Fruit fly (Drosophila melanogaster): Measurements from ENCODE around the gene cindr.

Gene cindr

DNA sequence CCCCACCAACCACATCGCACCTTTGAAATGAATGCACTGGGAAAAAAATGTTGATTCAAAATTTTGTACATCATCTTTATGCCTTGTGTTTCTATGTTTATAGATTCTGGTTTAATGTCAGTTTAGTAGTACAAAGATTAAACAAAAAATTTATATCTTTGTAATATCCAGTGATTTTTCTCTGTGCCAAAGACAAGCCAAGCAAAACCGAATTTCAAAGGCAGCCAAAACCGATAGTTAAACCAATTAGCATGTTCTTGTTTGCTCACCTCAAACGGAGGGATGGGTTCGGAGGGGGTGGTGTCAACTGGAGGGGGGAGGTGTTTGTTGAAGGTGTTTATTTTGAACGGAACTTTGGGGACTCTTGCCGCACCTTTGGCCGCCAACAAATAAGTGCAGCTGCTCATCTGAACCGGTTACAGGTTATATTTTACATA lies 5.5 kb downstream of the cindr start:
- TF ChIP-seq foxo (GFP tag; optimal IDR thresholded peaks at IDR 0.05) (peak; percentile 25 to 78), usp (GFP tag; optimal IDR thresholded peaks at IDR 0.05) (no peak), pan (optimal IDR thresholded peaks at IDR 0.05) (no peak), dl (GFP tag; optimal IDR thresholded peaks at IDR 0.05; ENCODE audit: insufficient read depth in 1 of 2, partially characterized antibody in 2 of 2) (no peak), HLH106 (tag; optimal IDR thresholded peaks at IDR 0.05) (peak; percentile 73), OdsH (GFP tag; optimal IDR thresholded peaks at IDR 0.05) (peak; percentile 72), ey (GFP tag; optimal IDR thresholded peaks at IDR 0.05) (peak; percentile 72), Vsx2 (GFP tag; optimal IDR thresholded peaks at IDR 0.05; ENCODE audit: partially characterized antibody) (no peak), Rel (GFP tag; optimal IDR thresholded peaks at IDR 0.05) (no peak), Rel (tag; optimal IDR thresholded peaks at IDR 0.05) (no peak), Hr83 (GFP tag; optimal IDR thresholded peaks at IDR 0.05; ENCODE audit: poor library complexity, severe bottlenecking) (no peak), psq (GFP tag; optimal IDR thresholded peaks at IDR 0.05) (peak; percentile 68), Jra (GFP tag; optimal IDR thresholded peaks at IDR 0.05) (peak; percentile 47), Mio (GFP tag; optimal IDR thresholded peaks at IDR 0.05) (no peak), CrebA (GFP tag; optimal IDR thresholded peaks at IDR 0.05; ENCODE audit: borderline replicate concordance) (no peak), sv (GFP tag; optimal IDR thresholded peaks at IDR 0.05) (peak; percentile 59), GATAd (GFP tag; optimal IDR thresholded peaks at IDR 0.05) (no peak), woc (GFP tag; optimal IDR thresholded peaks at IDR 0.05) (peak; percentile 61), Myc (optimal IDR thresholded peaks at IDR 0.05) (no peak), rgr (GFP tag; optimal IDR thresholded peaks at IDR 0.05) (peak; percentile 68), Dfd (GFP tag; optimal IDR thresholded peaks at IDR 0.05) (no peak), Abd-B (GFP tag; optimal IDR thresholded peaks at IDR 0.05) (no peak), sage (GFP tag; optimal IDR thresholded peaks at IDR 0.05) (peak; percentile 73), jim (GFP tag; optimal IDR thresholded peaks at IDR 0.05) (no peak), lola (GFP tag; optimal IDR thresholded peaks at IDR 0.05) (no peak), br (GFP tag; optimal IDR thresholded peaks at IDR 0.05) (peak; percentile 62), Dif (GFP tag; optimal IDR thresholded peaks at IDR 0.05; ENCODE audit: partially characterized antibody) (no peak), Sp1 (GFP tag; optimal IDR thresholded peaks at IDR 0.05) (peak; percentile 77), Hr78 (GFP tag; optimal IDR thresholded peaks at IDR 0.05) (no peak), tai (GFP tag; optimal IDR thresholded peaks at IDR 0.05) (no peak), Hnf4 (GFP tag; optimal IDR thresholded peaks at IDR 0.05) (peak; percentile 65), CG9705 (GFP tag; optimal IDR thresholded peaks at IDR 0.05) (no peak), dsf (GFP tag; optimal IDR thresholded peaks at IDR 0.05; ENCODE audit: borderline replicate concordance) (no peak), brk (GFP tag; optimal IDR thresholded peaks at IDR 0.05) (peak; percentile 31), CG32264 (GFP tag; optimal IDR thresholded peaks at IDR 0.05) (peak; percentile 61), N (GFP tag; optimal IDR thresholded peaks at IDR 0.05) (no peak), fru (GFP tag; optimal IDR thresholded peaks at IDR 0.05) (peak; percentile 78), h (GFP tag; optimal IDR thresholded peaks at IDR 0.05) (peak; percentile 83), dmrt93B (GFP tag; optimal IDR thresholded peaks at IDR 0.05) (peak; percentile 69)

dm6 chr3R:30814597-30815252 lies 6.3 kb downstream of the cindr start:
- TF ChIP-seq sv (GFP tag; optimal IDR thresholded peaks at IDR 0.05) (no peak), lola (GFP tag; optimal IDR thresholded peaks at IDR 0.05) (no peak), h (GFP tag; optimal IDR thresholded peaks at IDR 0.05) (no peak), Vsx2 (GFP tag; optimal IDR thresholded peaks at IDR 0.05; ENCODE audit: partially characterized antibody) (no peak), foxo (GFP tag; optimal IDR thresholded peaks at IDR 0.05) (peak in 1 of 2 experiments; percentile 6), dsf (GFP tag; optimal IDR thresholded peaks at IDR 0.05; ENCODE audit: borderline replicate concordance) (no peak), ey (GFP tag; optimal IDR thresholded peaks at IDR 0.05) (peak; percentile 19)

All from whole organism, wandering third instar larva.